Worm (Caenorhabditis elegans): Measurements from ENCODE around the gene F09E5.16.
A peak's percentile ranks its signal among the peaks of the same experiment; 100 is the strongest.

DNA sequence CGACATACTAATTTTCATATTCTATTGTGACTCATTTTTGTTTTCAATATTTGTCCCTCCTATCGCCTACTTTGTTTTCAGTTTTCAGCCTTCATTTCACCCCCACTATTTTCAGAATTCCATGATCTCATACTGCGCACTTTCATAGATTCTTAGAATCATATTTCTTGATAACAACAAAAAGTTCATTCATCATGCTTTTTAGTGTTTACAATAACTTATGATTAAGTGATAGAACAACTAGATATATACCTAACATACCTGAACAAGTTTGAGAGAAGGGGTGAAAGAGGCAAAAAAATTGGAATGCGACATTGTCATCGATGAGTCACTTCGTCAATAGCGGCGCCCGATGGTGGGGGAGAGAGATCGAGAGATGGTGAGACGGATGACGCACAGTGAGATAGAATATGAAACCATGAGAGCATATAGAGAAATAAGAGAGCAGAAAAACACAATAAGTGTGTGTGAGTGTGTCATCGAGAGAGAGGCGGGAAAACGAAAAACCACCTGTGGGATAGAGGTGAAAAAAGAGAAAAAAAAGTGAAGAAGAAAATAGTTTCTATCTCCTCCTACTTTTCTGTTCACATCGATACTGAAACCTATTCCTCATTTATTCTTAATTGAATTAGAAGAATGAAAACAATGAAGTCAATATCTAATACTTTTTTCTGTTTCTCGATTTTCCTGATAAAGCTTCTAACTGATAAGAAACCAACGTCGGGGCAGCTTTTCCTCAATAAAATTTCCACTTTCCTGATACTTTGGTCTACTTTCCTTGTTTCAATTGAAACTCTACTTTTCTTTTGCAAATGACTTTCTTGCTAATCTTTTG lies 28.7 kb downstream of the F09E5.16 start:
- TF ChIP-seq nhr-237 (tag; optimal IDR thresholded peaks at IDR 0.05) (peak; percentile 53), nhr-28 (tag; optimal IDR thresholded peaks at IDR 0.05) (no peak), lsy-2 (tag; optimal IDR thresholded peaks at IDR 0.05) (no peak), ztf-11 (tag; optimal IDR thresholded peaks at IDR 0.05) (no peak), elt-3 (tag; optimal IDR thresholded peaks at IDR 0.05) (no peak)
